Worm (Caenorhabditis elegans) whole organism, late embryonic: ENCODE data around the gene aqp-6.

ENCODE experiments used
- K09A11.1 ChIP-seq: sonication (generic microtip); optimal IDR thresholded peaks from 2 replicates; lab custom pipeline; 2017; ENCODE audit warnings: antibody characterized with exemption, mild to moderate bottlenecking, missing genetic modification characterization, missing compliant biosample characterization; ENCODE audit not compliant: insufficient read depth
- T23F11.4 ChIP-seq: fragments of 200-800 bp; sonication (Bioruptor generic); optimal IDR thresholded peaks from 2 replicates; lab custom pipeline; 2018; ENCODE audit warnings: mild to moderate bottlenecking, missing genetic modification characterization, missing compliant biosample characterization
- ama-1 ChIP-seq: fragments of 150-350 bp; optimal IDR thresholded peaks from 2 replicates; lab custom pipeline; 2014
- ceh-19 ChIP-seq: fragments of 200-800 bp; sonication (Bioruptor generic); optimal IDR thresholded peaks from 2 replicates; lab custom pipeline; 2018; ENCODE audit warnings: mild to moderate bottlenecking, missing genetic modification characterization, missing compliant biosample characterization
- ceh-48 ChIP-seq: sonication (generic microtip); optimal IDR thresholded peaks from 2 replicates; lab custom pipeline; 2016; ENCODE audit warnings: missing genetic modification characterization, inconsistent platforms, missing compliant biosample characterization
- che-1 ChIP-seq: sonication (generic microtip); optimal IDR thresholded peaks from 2 replicates; lab custom pipeline; 2016; ENCODE audit warnings: mild to moderate bottlenecking, missing genetic modification characterization, missing compliant biosample characterization
- eyg-1 ChIP-seq: sonication (generic microtip); optimal IDR thresholded peaks from 2 replicates; lab custom pipeline; 2016; ENCODE audit warnings: missing genotype, missing genetic modification characterization, missing compliant biosample characterization
- nhr-11 ChIP-seq: fragments of 150-350 bp; optimal IDR thresholded peaks from 2 replicates; lab custom pipeline; 2014; ENCODE audit warnings: missing biosample characterization, missing genetic modification characterization
- pag-3 ChIP-seq: sonication (generic microtip); optimal IDR thresholded peaks from 2 replicates; lab custom pipeline; 2016; ENCODE audit warnings: missing compliant biosample characterization, missing genetic modification characterization, borderline replicate concordance
- tbx-2 ChIP-seq: sonication (generic microtip); optimal IDR thresholded peaks from 2 replicates; lab custom pipeline; 2016; ENCODE audit warnings: missing genetic modification characterization, missing compliant biosample characterization

- TF ChIP-seq che-1 (tag; lab: Kevin White, UChicago) (no peak), eyg-1 (tag; lab: Kevin White, UChicago) (no peak), T23F11.4 (GFP tag; lab: Kevin White, UChicago) (no peak), ceh-19 (no peak), ama-1 (lab: Kevin White, UChicago) (no peak), nhr-11 (tag; lab: Kevin White, UChicago) (no peak), K09A11.1 (tag; lab: Kevin White, UChicago) (no peak), pag-3 (tag; lab: Kevin White, UChicago) (no peak), ceh-48 (tag; lab: Kevin White, UChicago) (no peak), tbx-2 (peak; percentile 48)
Measured at ce11 chrV:10672601-10673000, 24.4 kb downstream of the aqp-6 start.
